Worm (Caenorhabditis elegans) whole organism, L1 larva: ENCODE results near the gene C07A12.7.

Experiments
- isw-1 ChIP-seq: fragments of 200-800 bp; sonication (Bioruptor generic); IDR thresholded peaks from 2 replicates; pipeline ENCODE4 v1.3.6; 2022; ENCODE audit warnings: missing genetic modification characterization, missing compliant biosample characterization
- tlp-1 ChIP-seq: fragments of 150-350 bp; optimal IDR thresholded peaks from 2 replicates; lab custom pipeline; 2014; ENCODE audit warnings: missing biosample characterization, missing genetic modification characterization
- unc-98 ChIP-seq: fragments of 200-800 bp; sonication (Bioruptor generic); IDR thresholded peaks from 2 replicates; pipeline ENCODE4 v1.3.6; 2022; ENCODE audit warnings: missing genetic modification characterization, missing compliant biosample characterization
- ztf-4 ChIP-seq: fragments of 150-350 bp; optimal IDR thresholded peaks from 2 replicates; lab custom pipeline; 2014; ENCODE audit warnings: missing biosample characterization, missing genetic modification characterization

DNA sequence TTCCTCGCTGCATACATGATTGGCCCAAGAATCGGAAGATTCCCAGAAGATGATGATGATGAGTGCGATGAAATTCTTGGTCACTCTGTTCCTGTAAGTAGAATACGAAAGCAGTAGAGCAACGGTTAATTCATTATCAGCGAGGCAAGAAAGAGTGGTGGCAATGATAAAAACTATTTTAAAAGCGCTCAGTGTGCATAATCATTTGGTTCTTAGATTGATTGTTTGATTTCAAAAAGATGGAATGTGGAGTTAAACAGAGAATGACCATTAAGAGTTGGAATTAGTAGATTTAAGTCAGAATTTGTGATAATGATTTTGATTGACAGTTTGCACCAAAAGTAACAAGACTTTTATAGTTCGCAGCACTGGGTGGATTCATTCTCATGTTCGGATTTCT lies 45.2 kb upstream of the C07A12.7 start:
- TF ChIP-seq tlp-1 (tag; lab: Kevin White, UChicago) (no peak), isw-1 (GFP tag; lab: Robert Waterston, UW) (no peak), ztf-4 (no peak), unc-98 (GFP tag; lab: Robert Waterston, UW) (no peak)
